Fruit fly (Drosophila melanogaster) whole organism, adult: ENCODE measurements around the gene Pif1B.

Experiments used
- CG11617 ChIP-seq: fragments of 200-800 bp; sonication (Bioruptor generic); optimal IDR thresholded peaks from 2 replicates; lab custom pipeline; 2017; ENCODE audit warnings: mild to moderate bottlenecking, missing biosample characterization, missing genetic modification reagents, missing genetic modification characterization
- CG12768 ChIP-seq: fragments of 200-800 bp; sonication (Bioruptor generic); optimal IDR thresholded peaks from 2 replicates; lab custom pipeline; 2017; ENCODE audit warnings: missing biosample characterization, missing genetic modification characterization, mild to moderate bottlenecking, moderate library complexity, missing genetic modification reagents
- CG14711 ChIP-seq: fragments of 200-800 bp; sonication (Bioruptor generic); optimal IDR thresholded peaks from 2 replicates; lab custom pipeline; 2018; ENCODE audit warnings: missing biosample characterization, mild to moderate bottlenecking, missing genetic modification characterization, moderate library complexity
- CG1620 ChIP-seq: fragments of 200-800 bp; sonication (Bioruptor generic); optimal IDR thresholded peaks from 2 replicates; lab custom pipeline; 2016; ENCODE audit warnings: missing biosample characterization, missing genetic modification characterization
- CG33017 ChIP-seq: fragments of 200-800 bp; sonication (Bioruptor generic); optimal IDR thresholded peaks from 2 replicates; lab custom pipeline; 2018; ENCODE audit warnings: missing biosample characterization, mild to moderate bottlenecking, missing genetic modification characterization, moderate library complexity
- CG5204 ChIP-seq: fragments of 200-800 bp; sonication (Bioruptor generic); optimal IDR thresholded peaks from 2 replicates; lab custom pipeline; 2016; ENCODE audit warnings: missing biosample characterization, missing genetic modification characterization
- CG7045 ChIP-seq: fragments of 200-800 bp; sonication (Bioruptor generic); optimal IDR thresholded peaks from 2 replicates; lab custom pipeline; 2017; ENCODE audit warnings: missing biosample characterization, mild to moderate bottlenecking, missing genetic modification characterization
- CG7101 ChIP-seq: fragments of 200-800 bp; sonication (Bioruptor generic); optimal IDR thresholded peaks from 2 replicates; lab custom pipeline; 2018; ENCODE audit warnings: missing biosample characterization, mild to moderate bottlenecking, missing genetic modification characterization, moderate library complexity
- Clk ChIP-seq: fragments of 200-800 bp; sonication (Bioruptor generic); optimal IDR thresholded peaks from 2 replicates; lab custom pipeline; 2017; ENCODE audit warnings: missing biosample characterization, missing genetic modification characterization
- Crg-1 ChIP-seq: fragments of 200-800 bp; sonication (Bioruptor generic); optimal IDR thresholded peaks from 2 replicates; lab custom pipeline; 2016; ENCODE audit warnings: missing biosample characterization, missing genetic modification characterization
- Hr96 ChIP-seq: fragments of 200-800 bp; sonication (Bioruptor generic); optimal IDR thresholded peaks from 2 replicates; lab custom pipeline; 2016; ENCODE audit warnings: missing biosample characterization, missing genetic modification characterization
- Mnt ChIP-seq: fragments of 200-800 bp; sonication (Bioruptor generic); optimal IDR thresholded peaks from 2 replicates; lab custom pipeline; 2016; ENCODE audit warnings: missing biosample characterization, mild to moderate bottlenecking, missing genetic modification characterization
- bab1 ChIP-seq: fragments of 200-800 bp; sonication (Bioruptor generic); optimal IDR thresholded peaks from 3 replicates; lab custom pipeline; 2019; ENCODE audit warnings: missing biosample characterization, mild to moderate bottlenecking, missing genetic modification characterization, moderate library complexity
- cic ChIP-seq: fragments of 200-800 bp; sonication (Bioruptor generic); optimal IDR thresholded peaks from 2 replicates; lab custom pipeline; 2017; ENCODE audit warnings: missing biosample characterization, mild to moderate bottlenecking, missing genetic modification characterization, moderate library complexity
- cnc ChIP-seq, 2 experiments: fragments of >200 bp; optimal IDR thresholded peaks; 2 replicates each; lab custom pipeline; 2017
- kay ChIP-seq: fragments of 200-800 bp; sonication (Bioruptor generic); peaks from one replicate; lab custom pipeline; 2016; ENCODE audit warnings: missing biosample characterization, missing genetic modification characterization, borderline replicate concordance
- ovo ChIP-seq: fragments of 200-800 bp; sonication (Bioruptor generic); optimal IDR thresholded peaks from 2 replicates; lab custom pipeline; 2016; ENCODE audit warnings: missing biosample characterization, missing genetic modification characterization
- pad ChIP-seq: fragments of 200-800 bp; sonication (Bioruptor generic); optimal IDR thresholded peaks from 3 replicates; lab custom pipeline; 2017; ENCODE audit warnings: missing biosample characterization, missing genetic modification characterization, mild to moderate bottlenecking, moderate library complexity, missing genetic modification reagents
- tj ChIP-seq: fragments of 200-800 bp; sonication (Bioruptor generic); optimal IDR thresholded peaks from 3 replicates; lab custom pipeline; 2017; ENCODE audit warnings: missing biosample characterization, mild to moderate bottlenecking, missing genetic modification characterization, moderate library complexity
- toe ChIP-seq: fragments of 200-800 bp; sonication (Bioruptor generic); optimal IDR thresholded peaks from 2 replicates; lab custom pipeline; 2016; ENCODE audit warnings: missing biosample characterization, missing genetic modification characterization

Gene Pif1B

dm6 chr3R:8810397-8811184, 9.6 kb upstream of the Pif1B start:
- no peak for TF ChIP-seq cnc (optimal IDR thresholded peaks at IDR 0.05; lab: Kevin White, UChicago)
- peak; percentile 65 for TF ChIP-seq tj (GFP tag; lab: Kevin White, UChicago)
- TF ChIP-seq Clk = peak; percentile 42
- no peak for TF ChIP-seq Hr96 (GFP tag; lab: Kevin White, UChicago)
- peak; percentile 57 for TF ChIP-seq CG14711 (tag; lab: Kevin White, UChicago)
- peak; percentile 98 for TF ChIP-seq kay (GFP tag; lab: Kevin White, UChicago)
- TF ChIP-seq ovo (GFP tag; lab: Kevin White, UChicago) = peak; percentile 93
- TF ChIP-seq CG12768 (GFP tag; lab: Kevin White, UChicago) = peak; percentile 93
- TF ChIP-seq Crg-1 (GFP tag; lab: Kevin White, UChicago) = peak; percentile 94
- peak; percentile 84 for TF ChIP-seq CG11617
- peak; percentile 87 for TF ChIP-seq CG7101 (tag; lab: Kevin White, UChicago)
- TF ChIP-seq CG33017 (tag; lab: Kevin White, UChicago) = peak; percentile 91
- no peak for TF ChIP-seq CG5204 (GFP tag; lab: Kevin White, UChicago)
- peak; percentile 91 for TF ChIP-seq Mnt (GFP tag; lab: Kevin White, UChicago)
- TF ChIP-seq CG7045 (GFP tag; lab: Kevin White, UChicago) = peak; percentile 80
- peak; percentile 70 for TF ChIP-seq pad (GFP tag; lab: Kevin White, UChicago)
- TF ChIP-seq CG1620 (GFP tag; lab: Kevin White, UChicago) = peak; percentile 70
- TF ChIP-seq toe (GFP tag; lab: Kevin White, UChicago) = peak; percentile 56
- TF ChIP-seq cic (GFP tag; lab: Kevin White, UChicago) = peak; percentile 98
- peak; percentile 57 for TF ChIP-seq bab1 (GFP tag; lab: Kevin White, UChicago)

DNA sequence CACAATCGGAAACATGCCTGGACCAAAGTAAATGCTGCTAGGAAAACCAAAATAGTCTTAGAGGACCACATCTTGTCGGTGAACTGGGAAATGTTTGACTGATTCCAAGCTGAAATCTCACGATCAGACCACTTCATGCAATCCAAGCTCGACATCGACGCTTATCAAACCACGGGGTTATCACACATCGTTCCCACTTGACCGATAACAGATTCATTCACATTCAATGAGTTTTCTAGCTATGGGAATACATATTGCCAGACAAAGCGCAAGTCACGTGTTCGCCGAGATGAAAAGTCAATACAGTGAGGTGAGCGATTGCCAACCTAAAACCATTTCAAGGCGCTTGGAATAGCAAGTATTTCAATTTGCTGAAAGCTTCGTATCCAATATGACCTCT, 8.7 kb upstream of the Pif1B start:
- TF ChIP-seq Hr96 (GFP tag; lab: Kevin White, UChicago) = no peak
- TF ChIP-seq Mnt (GFP tag; lab: Kevin White, UChicago) = peak; percentile 17
- TF ChIP-seq cic (GFP tag; lab: Kevin White, UChicago) = peak; percentile 94

dm6 chr3R:8808518-8808921, 7.5 kb upstream of the Pif1B start:
- TF ChIP-seq Crg-1 (GFP tag; lab: Kevin White, UChicago) (no peak), Clk (no peak), Mnt (GFP tag; lab: Kevin White, UChicago) (no peak), kay (GFP tag; lab: Kevin White, UChicago) (no peak), CG33017 (tag; lab: Kevin White, UChicago) (peak; percentile 6)

DNA sequence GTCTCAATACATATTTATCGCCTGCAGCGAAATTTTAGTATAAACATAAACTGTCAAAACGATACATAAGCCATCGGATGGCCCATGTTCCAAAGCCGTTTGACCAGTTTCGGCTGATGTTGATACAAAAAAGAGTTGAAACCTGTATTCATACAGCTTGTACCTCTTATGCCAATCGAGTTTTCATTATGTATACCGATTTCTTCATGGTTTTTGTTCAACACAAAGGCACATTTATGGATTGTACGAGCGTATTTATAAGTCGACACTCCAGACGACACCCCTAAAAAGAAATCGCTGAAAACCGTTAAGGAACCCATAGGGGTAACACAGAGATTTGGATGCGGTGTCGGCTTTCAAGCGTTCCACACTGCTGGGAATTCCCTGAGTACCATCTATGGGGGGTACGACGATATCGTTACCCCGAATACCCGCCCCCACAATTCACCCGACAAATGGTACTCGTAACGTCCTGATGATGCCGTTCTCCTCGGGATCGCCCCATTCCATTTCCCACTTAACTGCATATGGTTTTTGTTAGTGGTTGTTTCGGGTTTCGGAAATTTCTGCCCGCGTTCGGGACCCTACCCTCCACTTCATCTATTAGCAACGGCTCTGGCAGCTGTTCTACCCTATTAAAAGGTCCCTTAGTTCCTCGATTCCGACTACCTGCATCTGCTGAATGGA, 7.0 kb upstream of the Pif1B start:
- TF ChIP-seq CG7045 (GFP tag; lab: Kevin White, UChicago) (no peak), Crg-1 (GFP tag; lab: Kevin White, UChicago) (no peak), CG14711 (tag; lab: Kevin White, UChicago) (no peak), CG5204 (GFP tag; lab: Kevin White, UChicago) (no peak), pad (GFP tag; lab: Kevin White, UChicago) (no peak), Mnt (GFP tag; lab: Kevin White, UChicago) (no peak), cnc (optimal IDR thresholded peaks at IDR 0.05; lab: Kevin White, UChicago) (no peak), CG12768 (GFP tag; lab: Kevin White, UChicago) (no peak), Clk (no peak), bab1 (GFP tag; lab: Kevin White, UChicago) (no peak), CG33017 (tag; lab: Kevin White, UChicago) (no peak), CG1620 (GFP tag; lab: Kevin White, UChicago) (no peak), cic (GFP tag; lab: Kevin White, UChicago) (no peak), CG7101 (tag; lab: Kevin White, UChicago) (no peak), Hr96 (GFP tag; lab: Kevin White, UChicago) (no peak), CG11617 (no peak), ovo (GFP tag; lab: Kevin White, UChicago) (no peak), toe (GFP tag; lab: Kevin White, UChicago) (no peak), kay (GFP tag; lab: Kevin White, UChicago) (no peak), tj (GFP tag; lab: Kevin White, UChicago) (no peak)

DNA sequence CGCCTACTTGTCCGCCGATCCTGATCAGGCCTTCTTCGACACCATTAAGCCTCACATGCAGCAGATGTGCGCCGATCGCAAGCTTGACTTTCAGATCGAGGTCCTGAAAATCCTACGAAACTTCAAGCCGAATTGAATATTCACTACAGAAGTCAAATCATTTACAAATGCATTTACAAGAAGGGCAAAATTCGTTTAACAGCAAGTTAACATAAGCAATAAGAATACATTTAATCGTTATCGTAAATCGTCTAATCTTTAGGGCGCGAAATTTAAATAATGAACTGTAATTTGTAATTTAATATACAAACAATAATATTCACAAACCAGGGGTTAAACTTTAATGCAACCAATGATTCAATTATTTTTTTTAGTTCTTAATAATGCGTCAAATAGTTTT, 6.1 kb upstream of the Pif1B start:
- TF ChIP-seq cnc (optimal IDR thresholded peaks at IDR 0.05; lab: Kevin White, UChicago) (no peak), pad (GFP tag; lab: Kevin White, UChicago) (no peak), Hr96 (GFP tag; lab: Kevin White, UChicago) (no peak), CG14711 (tag; lab: Kevin White, UChicago) (no peak), CG7101 (tag; lab: Kevin White, UChicago) (no peak), bab1 (GFP tag; lab: Kevin White, UChicago) (no peak), toe (GFP tag; lab: Kevin White, UChicago) (no peak), cic (GFP tag; lab: Kevin White, UChicago) (no peak), Mnt (GFP tag; lab: Kevin White, UChicago) (no peak)
